Worm (Caenorhabditis elegans) whole organism, L4/young adult: ENCODE results near the gene D1025.1.

Source experiments
- dao-5 ChIP-seq: sonication (generic microtip); optimal IDR thresholded peaks from 2 replicates; lab custom pipeline; 2016; ENCODE audit warnings: missing genotype, missing genetic modification characterization, moderate library complexity, missing compliant biosample characterization
- him-1 ChIP-seq: sonication (generic microtip); optimal IDR thresholded peaks from 2 replicates; lab custom pipeline; 2016; ENCODE audit warnings: missing genotype, missing genetic modification reagents, missing genetic modification characterization, missing compliant biosample characterization

ce11 chrX:14535913-14536312 lies 15.3 kb downstream of the D1025.1 start:
- TF ChIP-seq him-1 (tag; lab: Kevin White, UChicago) (no peak), dao-5 (tag; lab: Kevin White, UChicago) (no peak)
